Fruit fly (Drosophila melanogaster): ENCODE results near the gene CG15369.

DNA sequence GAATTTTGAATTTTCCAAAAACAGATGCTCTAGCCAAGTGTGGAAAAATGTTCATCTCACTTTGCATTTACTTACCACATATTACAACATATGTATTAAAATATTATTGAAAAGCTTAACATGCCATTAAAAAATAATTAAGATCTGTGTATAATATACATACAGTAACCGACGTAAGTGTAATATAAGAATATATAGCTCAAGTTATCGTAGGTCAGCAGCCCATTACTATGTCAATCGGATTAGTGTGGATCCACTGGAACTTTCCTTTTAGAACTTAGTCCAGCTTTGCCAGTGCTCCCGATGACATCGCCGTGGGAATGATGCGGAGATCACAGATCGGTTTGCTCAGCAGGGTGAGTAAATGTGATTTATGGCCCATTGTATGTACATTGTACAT is 2.1 kb upstream of the CG15369 start, which contains the start of gene Obp8a:
- TF ChIP-seq CG8301 (tag; optimal IDR thresholded peaks at IDR 0.05) (no peak), Snoo (tag; optimal IDR thresholded peaks at IDR 0.05) (no peak), Pif1A (GFP tag; optimal IDR thresholded peaks at IDR 0.05) (no peak), CG9948 (tag; optimal IDR thresholded peaks at IDR 0.05) (no peak), Pif1B (GFP tag; optimal IDR thresholded peaks at IDR 0.05) (no peak), D1 (tag; optimal IDR thresholded peaks at IDR 0.05) (no peak), CG17806 (tag; optimal IDR thresholded peaks at IDR 0.05) (no peak), CG14655 (GFP tag; optimal IDR thresholded peaks at IDR 0.05) (no peak), EcR (GFP tag; optimal IDR thresholded peaks at IDR 0.05) (no peak), CG34367 (tag; optimal IDR thresholded peaks at IDR 0.05) (no peak), CG8159 (tag; optimal IDR thresholded peaks at IDR 0.05) (no peak), rn (GFP tag; IDR thresholded peaks at IDR 0.05) (no peak), CG10348 (GFP tag; IDR thresholded peaks at IDR 0.05) (no peak), CG4496 (GFP tag; IDR thresholded peaks at IDR 0.05) (no peak)

Data from whole organism, pupa.